Fruit fly (Drosophila melanogaster): ENCODE measurements around the gene CG13893.
A peak's percentile ranks its signal among the peaks of the same experiment; 100 is the strongest.

CG13893 gene

dm6 chr3L:557294-557693 is 46.5 kb downstream of the CG13893 start (continued):
- peak; percentile 33 for TF ChIP-seq CG16779 (tag; optimal IDR thresholded peaks at IDR 0.05)
- no peak for TF ChIP-seq fkh (GFP tag; optimal IDR thresholded peaks at IDR 0.05)
- TF ChIP-seq Ets21C (GFP tag; optimal IDR thresholded peaks at IDR 0.05): peak; percentile 14
- TF ChIP-seq CG3032 (tag; optimal IDR thresholded peaks at IDR 0.05): peak; percentile 70
- peak; percentile 57 for TF ChIP-seq lz (GFP tag; optimal IDR thresholded peaks at IDR 0.05)
- peak; percentile 72 for TF ChIP-seq OdsH (GFP tag; optimal IDR thresholded peaks at IDR 0.05)
- TF ChIP-seq dac (GFP tag; optimal IDR thresholded peaks at IDR 0.05): peak; percentile 70
- TF ChIP-seq Sox102F (GFP tag; optimal IDR thresholded peaks at IDR 0.05): peak; percentile 42

dm6 chr3L:555898-556540 is 47.8 kb downstream of the CG13893 start:
- TF ChIP-seq CG8119 (GFP tag; IDR thresholded peaks at IDR 0.05): peak; percentile 32; the same call in 1 of the 3 replicates
- no peak for TF ChIP-seq Met (GFP tag; optimal IDR thresholded peaks at IDR 0.05)
- TF ChIP-seq dac (GFP tag; optimal IDR thresholded peaks at IDR 0.05): no peak
- TF ChIP-seq dsx (GFP tag; optimal IDR thresholded peaks at IDR 0.05; ENCODE audit: poor library complexity, severe bottlenecking): peak; percentile 70
- TF ChIP-seq CG8319 (GFP tag; optimal IDR thresholded peaks at IDR 0.05): no peak
- no peak for TF ChIP-seq CG6854 (GFP tag; optimal IDR thresholded peaks at IDR 0.05)
- no peak for TF ChIP-seq fd85E (GFP tag; optimal IDR thresholded peaks at IDR 0.05)
- peak; percentile 54 for TF ChIP-seq Eip78C (GFP tag)
- peak; percentile 48 for TF ChIP-seq svp (GFP tag)
- TF ChIP-seq CG6276 (GFP tag; optimal IDR thresholded peaks at IDR 0.05): peak; percentile 37
- TF ChIP-seq eg (GFP tag; IDR thresholded peaks at IDR 0.05): peak; percentile 19; the same call in 1 of the 3 replicates
- TF ChIP-seq Lpt (GFP tag; optimal IDR thresholded peaks at IDR 0.05): no peak
- TF ChIP-seq achi (GFP tag; optimal IDR thresholded peaks at IDR 0.05): no peak
- no peak; the same call in 2 of the 3 replicates for TF ChIP-seq CG6163 (GFP tag; IDR thresholded peaks at IDR 0.05)
- TF ChIP-seq CG15336 (GFP tag; IDR thresholded peaks at IDR 0.05): peak; percentile 33; the same call in 1 of the 2 replicates
- TF ChIP-seq CG11762 (GFP tag; optimal IDR thresholded peaks at IDR 0.05; ENCODE audit: insufficient read depth): no peak
- no peak for TF ChIP-seq CG4318 (GFP tag; optimal IDR thresholded peaks at IDR 0.05)
- TF ChIP-seq Ets96B (tag; optimal IDR thresholded peaks at IDR 0.05): no peak
- TF ChIP-seq spab (GFP tag; optimal IDR thresholded peaks at IDR 0.05): no peak
- no peak for TF ChIP-seq CG7368 (GFP tag; optimal IDR thresholded peaks at IDR 0.05)

dm6 chr3L:555326-555725 is 48.5 kb downstream of the CG13893 start:
- TF ChIP-seq esn (GFP tag; optimal IDR thresholded peaks at IDR 0.05) (no peak), fkh (GFP tag; optimal IDR thresholded peaks at IDR 0.05) (peak; percentile 24)

- TF ChIP-seq CG11294 (GFP tag; IDR thresholded peaks at IDR 0.05) (peak; percentile 57; the same call in 1 of the 2 replicates), fd59A (GFP tag; optimal IDR thresholded peaks at IDR 0.05) (peak; percentile 30), Smox (GFP tag; optimal IDR thresholded peaks at IDR 0.05) (peak; percentile 35), topi (GFP tag; optimal IDR thresholded peaks at IDR 0.05) (peak; percentile 24), achi (GFP tag; optimal IDR thresholded peaks at IDR 0.05) (peak; percentile 65), eg (GFP tag; IDR thresholded peaks at IDR 0.05) (peak; percentile 83), CG8319 (GFP tag; optimal IDR thresholded peaks at IDR 0.05) (no peak), CG6163 (GFP tag; IDR thresholded peaks at IDR 0.05) (peak; percentile 79), ss (GFP tag; optimal IDR thresholded peaks at IDR 0.05) (no peak), esn (GFP tag; optimal IDR thresholded peaks at IDR 0.05) (peak; percentile 61), CG11902 (GFP tag; optimal IDR thresholded peaks at IDR 0.05) (no peak), spab (GFP tag; optimal IDR thresholded peaks at IDR 0.05) (peak; percentile 37), Lpt (GFP tag; optimal IDR thresholded peaks at IDR 0.05) (peak; percentile 42), CG15336 (GFP tag; IDR thresholded peaks at IDR 0.05) (peak; percentile 71), salr (GFP tag; optimal IDR thresholded peaks at IDR 0.05) (peak in 1 of 2 experiments; percentile 58), Hr38 (GFP tag; optimal IDR thresholded peaks at IDR 0.05) (no peak), acj6 (GFP tag; optimal IDR thresholded peaks at IDR 0.05) (peak; percentile 57), Sox15 (GFP tag; optimal IDR thresholded peaks at IDR 0.05) (no peak), Met (GFP tag; optimal IDR thresholded peaks at IDR 0.05) (peak; percentile 49), CG1621 (tag; optimal IDR thresholded peaks at IDR 0.05) (no peak), Sox14 (GFP tag; optimal IDR thresholded peaks at IDR 0.05) (peak; percentile 55), CG32006 (GFP tag; optimal IDR thresholded peaks at IDR 0.05) (peak; percentile 82), CG6808 (GFP tag; optimal IDR thresholded peaks at IDR 0.05) (no peak), CG8119 (GFP tag; IDR thresholded peaks at IDR 0.05) (peak; percentile 79), Ets21C (GFP tag; optimal IDR thresholded peaks at IDR 0.05) (no peak), Hr4 (GFP tag; optimal IDR thresholded peaks at IDR 0.05) (peak; percentile 75), Eip93F (GFP tag; optimal IDR thresholded peaks at IDR 0.05) (no peak)
Observed at dm6 chr3L:554577-554976, 49.2 kb downstream of the CG13893 start.

Data from whole organism, prepupa.